Worm (Caenorhabditis elegans) whole organism, late embryonic: ENCODE measurements around the gene K08F4.5.
A peak's percentile ranks its signal among the peaks of the same experiment; 100 is the strongest.

Experiments
- C08G9.2 ChIP-seq: sonication (generic microtip); optimal IDR thresholded peaks from 2 replicates; lab custom pipeline; 2016; ENCODE audit warnings: mild to moderate bottlenecking, missing genetic modification characterization, moderate library complexity, missing compliant biosample characterization
- C38D4.7 ChIP-seq: fragments of 200-800 bp; sonication (Bioruptor generic); optimal IDR thresholded peaks from 2 replicates; lab custom pipeline; 2018; ENCODE audit warnings: mild to moderate bottlenecking, missing genetic modification characterization, moderate library complexity, missing compliant biosample characterization
- F13H6.1 ChIP-seq: sonication (generic microtip); optimal IDR thresholded peaks from 2 replicates; lab custom pipeline; 2016; ENCODE audit warnings: missing genetic modification characterization, missing compliant biosample characterization
- K02D7.2 ChIP-seq: sonication (generic microtip); optimal IDR thresholded peaks from 2 replicates; lab custom pipeline; 2017; ENCODE audit warnings: mild to moderate bottlenecking, missing genetic modification characterization, missing compliant biosample characterization
- Y22D7AL.16 ChIP-seq: sonication (generic microtip); optimal IDR thresholded peaks from 2 replicates; lab custom pipeline; 2016; ENCODE audit warnings: missing genetic modification characterization, missing compliant biosample characterization
- ahr-1 ChIP-seq: sonication (generic microtip); optimal IDR thresholded peaks from 2 replicates; lab custom pipeline; 2016; ENCODE audit warnings: missing genetic modification characterization, missing compliant biosample characterization
- ceh-19 ChIP-seq: fragments of 200-800 bp; sonication (Bioruptor generic); optimal IDR thresholded peaks from 2 replicates; lab custom pipeline; 2018; ENCODE audit warnings: mild to moderate bottlenecking, missing genetic modification characterization, missing compliant biosample characterization
- ceh-2 ChIP-seq: sonication (generic microtip); optimal IDR thresholded peaks from 2 replicates; lab custom pipeline; 2016; ENCODE audit warnings: missing genotype, missing genetic modification characterization, missing compliant biosample characterization
- ceh-22 ChIP-seq: sonication (generic microtip); optimal IDR thresholded peaks from 2 replicates; lab custom pipeline; 2017; ENCODE audit warnings: missing biosample characterization, missing genetic modification characterization
- ceh-24 ChIP-seq: sonication (generic microtip); optimal IDR thresholded peaks from 2 replicates; lab custom pipeline; 2016; ENCODE audit warnings: mild to moderate bottlenecking, missing genetic modification characterization, missing compliant biosample characterization
- ceh-30 ChIP-seq: fragments of 150-350 bp; optimal IDR thresholded peaks from 2 replicates; lab custom pipeline; 2014; ENCODE audit warnings: missing biosample characterization, missing genetic modification characterization
- ceh-34 ChIP-seq: sonication (generic microtip); optimal IDR thresholded peaks from 2 replicates; lab custom pipeline; 2016; ENCODE audit warnings: mild to moderate bottlenecking, missing genetic modification characterization, missing compliant biosample characterization
- ceh-45 ChIP-seq: fragments of 200-800 bp; sonication (Bioruptor generic); IDR thresholded peaks from 2 replicates; pipeline ENCODE4 v1.3.6; 2022; ENCODE audit warnings: missing genetic modification reagents, missing genetic modification characterization, missing compliant biosample characterization
- ceh-48 ChIP-seq: sonication (generic microtip); optimal IDR thresholded peaks from 2 replicates; lab custom pipeline; 2016; ENCODE audit warnings: missing genetic modification characterization, inconsistent platforms, missing compliant biosample characterization
- ceh-6 ChIP-seq: fragments of 200-800 bp; sonication (Bioruptor generic); optimal IDR thresholded peaks from 2 replicates; lab custom pipeline; 2018; ENCODE audit warnings: mild to moderate bottlenecking, missing genetic modification characterization, missing compliant biosample characterization
- ceh-9 ChIP-seq: sonication (generic microtip); optimal IDR thresholded peaks from 2 replicates; lab custom pipeline; 2016; ENCODE audit warnings: mild to moderate bottlenecking, missing genetic modification characterization, inconsistent platforms, missing compliant biosample characterization
- elt-2 ChIP-seq: sonication (generic microtip); optimal IDR thresholded peaks from 2 replicates; lab custom pipeline; 2016; ENCODE audit warnings: missing genetic modification reagents, missing genetic modification characterization, missing compliant biosample characterization
- elt-4 ChIP-seq: sonication (generic microtip); optimal IDR thresholded peaks from 2 replicates; lab custom pipeline; 2016; ENCODE audit warnings: missing genetic modification characterization, missing compliant biosample characterization
- eyg-1 ChIP-seq: sonication (generic microtip); optimal IDR thresholded peaks from 2 replicates; lab custom pipeline; 2016; ENCODE audit warnings: missing genotype, missing genetic modification characterization, missing compliant biosample characterization
- fax-1 ChIP-seq: sonication (generic microtip); optimal IDR thresholded peaks from 2 replicates; lab custom pipeline; 2016; ENCODE audit warnings: missing genotype, missing genetic modification characterization, missing compliant biosample characterization
- gmeb-2 ChIP-seq: sonication (generic microtip); optimal IDR thresholded peaks from 2 replicates; lab custom pipeline; 2016; ENCODE audit warnings: missing genetic modification characterization, inconsistent platforms, missing compliant biosample characterization
- hlh-13 ChIP-seq: fragments of 200-800 bp; sonication (Bioruptor generic); optimal IDR thresholded peaks from 2 replicates; lab custom pipeline; 2018; ENCODE audit warnings: mild to moderate bottlenecking, missing genetic modification characterization, missing compliant biosample characterization
- hlh-30 ChIP-seq: sonication (generic microtip); optimal IDR thresholded peaks from 2 replicates; lab custom pipeline; 2017; ENCODE audit warnings: antibody characterized with exemption, missing genetic modification characterization, missing compliant biosample characterization; ENCODE audit not compliant: insufficient read depth
- hlh-6 ChIP-seq: sonication (generic microtip); optimal IDR thresholded peaks from 2 replicates; lab custom pipeline; 2016; ENCODE audit warnings: missing genotype, missing genetic modification characterization, missing compliant biosample characterization
- hlh-8 ChIP-seq: sonication (generic microtip); optimal IDR thresholded peaks from 2 replicates; lab custom pipeline; 2016; ENCODE audit warnings: missing genotype, missing genetic modification characterization, missing compliant biosample characterization
- nfya-1 ChIP-seq: sonication (generic microtip); optimal IDR thresholded peaks from 2 replicates; lab custom pipeline; 2017; ENCODE audit warnings: missing genetic modification characterization, mild to moderate bottlenecking, missing compliant biosample characterization, antibody characterized with exemption, moderate library complexity
- odd-2 ChIP-seq: sonication (generic microtip); optimal IDR thresholded peaks from 2 replicates; lab custom pipeline; 2017; ENCODE audit warnings: antibody characterized with exemption, mild to moderate bottlenecking, missing genetic modification characterization, missing compliant biosample characterization
- pag-3 ChIP-seq: sonication (generic microtip); optimal IDR thresholded peaks from 2 replicates; lab custom pipeline; 2016; ENCODE audit warnings: missing compliant biosample characterization, missing genetic modification characterization, borderline replicate concordance
- pha-4 ChIP-seq: fragments of 150-350 bp; optimal IDR thresholded peaks from 2 replicates; lab custom pipeline; 2018; ENCODE audit warnings: missing biosample characterization, missing genetic modification reagents, missing genetic modification characterization
- tbx-2 ChIP-seq: sonication (generic microtip); optimal IDR thresholded peaks from 2 replicates; lab custom pipeline; 2016; ENCODE audit warnings: missing genetic modification characterization, missing compliant biosample characterization
- unc-42 ChIP-seq: sonication (generic microtip); optimal IDR thresholded peaks from 2 replicates; lab custom pipeline; 2016; ENCODE audit warnings: missing genotype, missing genetic modification characterization, missing compliant biosample characterization
- zip-5 ChIP-seq: sonication (generic microtip); optimal IDR thresholded peaks from 2 replicates; lab custom pipeline; 2016; ENCODE audit warnings: missing genetic modification characterization, missing compliant biosample characterization

The K08F4.5 gene

DNA sequence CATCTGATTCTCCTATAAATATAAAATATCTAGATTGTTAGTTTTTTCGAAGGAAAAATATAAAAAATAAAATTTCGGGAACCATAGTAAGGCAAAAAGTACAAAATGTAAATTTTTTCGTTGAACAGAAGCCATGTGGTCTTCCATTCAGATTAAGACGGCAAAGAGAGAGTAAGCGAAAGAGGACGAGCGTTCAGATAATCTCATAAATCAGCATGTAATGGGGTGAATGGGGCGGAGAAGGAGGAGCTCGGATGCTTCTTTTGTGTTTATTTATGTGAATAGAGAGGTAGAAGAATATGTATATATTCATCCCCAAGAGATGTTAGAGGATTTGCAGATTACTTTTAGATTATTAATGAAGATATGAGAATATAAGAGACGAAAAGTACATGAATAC is 38.6 kb upstream of the K08F4.5 start, which contains the start of gene pxf-1:
Gene pxf-1, minus strand, starts transcription at position 14 of the 400 bp plus-strand sequence.
- TF ChIP-seq unc-42 (tag; lab: Kevin White, UChicago) (peak; percentile 24), odd-2 (tag; lab: Kevin White, UChicago) (no peak)

DNA sequence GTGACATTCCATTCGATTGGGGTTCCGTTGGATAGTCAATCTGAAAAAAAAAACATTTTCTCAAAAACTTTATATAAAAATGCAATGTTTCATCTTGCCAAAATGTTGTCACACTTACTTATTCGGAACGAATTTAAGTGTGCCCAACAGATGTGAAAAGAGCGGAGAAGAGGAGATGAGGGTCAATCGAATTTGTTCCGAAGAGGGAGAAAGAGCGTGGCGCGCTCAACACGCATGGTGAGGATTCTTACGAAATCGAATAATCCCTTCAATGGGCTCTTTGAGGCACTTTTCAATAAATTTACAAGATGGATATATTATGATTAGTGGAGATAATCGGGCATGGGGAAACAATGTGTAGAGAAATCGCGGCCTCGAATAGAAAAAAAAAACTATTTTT is 35.1 kb upstream of the K08F4.5 start:
- TF ChIP-seq zip-5 (tag; lab: Kevin White, UChicago), result no peak
- peak; percentile 100 for TF ChIP-seq unc-42 (tag; lab: Kevin White, UChicago)

DNA sequence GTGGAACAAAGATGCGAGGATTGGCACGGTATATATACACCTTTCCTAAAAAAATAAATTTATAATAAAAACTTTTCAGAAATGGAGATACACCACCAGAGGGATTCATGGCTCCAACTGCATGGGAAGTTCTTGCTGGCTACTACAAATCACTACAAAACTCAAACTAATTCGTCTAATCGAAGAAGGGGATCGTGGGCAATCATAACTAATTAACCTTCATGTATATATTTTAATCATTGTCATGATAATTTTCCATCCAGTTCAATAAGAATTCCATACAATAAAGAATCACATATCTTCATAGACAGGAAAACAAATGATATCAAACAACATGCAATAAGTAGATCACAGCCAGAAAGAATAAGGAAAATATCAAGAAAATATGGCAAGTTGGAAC is 28.4 kb upstream of the K08F4.5 start:
- TF ChIP-seq gmeb-2 (tag; lab: Kevin White, UChicago), result no peak
- no peak for TF ChIP-seq ceh-6 (GFP tag; lab: Kevin White, UChicago)
- TF ChIP-seq eyg-1 (tag; lab: Kevin White, UChicago), result no peak
- TF ChIP-seq elt-4, result no peak
- TF ChIP-seq hlh-13, result no peak
- no peak for TF ChIP-seq hlh-6 (tag; lab: Kevin White, UChicago)

DNA sequence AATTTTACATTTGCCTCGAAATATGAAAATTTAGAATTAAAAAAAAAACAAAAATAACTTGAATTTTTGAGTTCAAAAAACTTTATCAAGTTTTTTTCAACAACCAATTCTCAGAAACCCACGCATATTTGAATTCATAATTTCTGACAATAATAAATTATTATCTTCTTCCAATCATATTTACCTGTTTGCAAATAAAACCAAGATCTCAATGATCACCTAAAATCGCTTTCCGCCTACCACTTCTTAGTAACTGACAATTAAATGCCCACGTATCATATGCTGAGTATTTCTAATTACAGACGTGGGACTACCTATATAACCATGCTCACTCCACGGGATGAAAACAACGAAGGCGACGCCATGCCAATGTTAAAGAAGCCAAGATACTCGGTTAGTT is 26.0 kb upstream of the K08F4.5 start, which contains the start of gene pps-1:
Gene pps-1, plus strand, starts transcription at position 301 of the 400 bp plus-strand sequence.
- TF ChIP-seq ahr-1 (tag; lab: Kevin White, UChicago) (no peak), fax-1 (no peak), F13H6.1 (tag; lab: Kevin White, UChicago) (no peak), ceh-2 (tag; lab: Kevin White, UChicago) (no peak), zip-5 (tag; lab: Kevin White, UChicago) (no peak), hlh-13 (no peak), hlh-6 (tag; lab: Kevin White, UChicago) (no peak), ceh-30 (tag; lab: Kevin White, UChicago) (no peak), ceh-24 (tag; lab: Kevin White, UChicago) (no peak), C08G9.2 (tag; lab: Kevin White, UChicago) (no peak), ceh-22 (tag; lab: Kevin White, UChicago) (no peak), elt-4 (no peak), ceh-45 (GFP tag; lab: Robert Waterston, UW) (no peak), pag-3 (tag; lab: Kevin White, UChicago) (no peak), ceh-9 (no peak), C38D4.7 (GFP tag; lab: Kevin White, UChicago) (no peak), ceh-34 (tag; lab: Kevin White, UChicago) (no peak)

DNA sequence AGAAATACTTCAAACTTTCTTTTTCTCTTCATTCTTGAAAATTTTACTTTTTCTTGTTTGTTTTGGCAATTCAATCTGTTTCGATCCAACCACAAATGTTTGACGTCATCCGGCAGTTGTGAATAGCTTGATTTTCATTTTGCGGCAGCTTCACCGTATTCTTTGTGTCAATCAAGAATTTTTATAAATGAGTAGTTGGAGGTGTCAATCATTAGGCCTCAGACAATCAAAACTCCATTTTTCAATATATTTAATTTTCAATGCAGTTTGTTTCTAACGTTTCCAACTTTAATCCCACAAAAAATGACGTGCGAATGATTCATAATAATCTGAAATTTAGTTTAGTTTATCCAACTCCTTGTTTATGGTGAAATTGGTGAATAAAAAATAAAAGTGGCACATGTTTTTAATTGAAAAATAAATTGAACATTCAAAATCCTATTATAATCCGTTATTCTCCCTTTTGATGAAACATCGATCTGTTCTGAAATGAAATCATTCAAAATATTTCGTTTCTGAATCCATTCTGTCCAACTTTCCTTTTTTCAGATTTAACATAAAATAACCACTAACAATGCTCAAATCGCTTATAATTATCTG is 21.9 kb upstream of the K08F4.5 start, which contains the start of gene ttr-53:
Gene ttr-53, plus strand, starts transcription at position 550 of the 600 bp plus-strand sequence.
- TF ChIP-seq pha-4 (tag; lab: Kevin White, UChicago) (no peak), elt-2 (tag; lab: Kevin White, UChicago) (no peak), K02D7.2 (tag; lab: Kevin White, UChicago) (no peak), hlh-6 (tag; lab: Kevin White, UChicago) (no peak), nfya-1 (tag; lab: Kevin White, UChicago) (no peak), ceh-24 (tag; lab: Kevin White, UChicago) (no peak), ceh-19 (GFP tag; lab: Kevin White, UChicago) (no peak), ceh-48 (no peak), C08G9.2 (tag; lab: Kevin White, UChicago) (no peak), ceh-9 (no peak), gmeb-2 (tag; lab: Kevin White, UChicago) (no peak), hlh-30 (tag; lab: Kevin White, UChicago) (no peak), hlh-8 (tag; lab: Kevin White, UChicago) (no peak), hlh-13 (no peak), elt-4 (no peak), unc-42 (tag; lab: Kevin White, UChicago) (no peak), Y22D7AL.16 (tag; lab: Kevin White, UChicago) (no peak), tbx-2 (tag; lab: Kevin White, UChicago) (no peak), ceh-6 (GFP tag; lab: Kevin White, UChicago) (no peak)
